Fruit fly (Drosophila melanogaster): ENCODE measurements around the gene mthl7.
A peak's percentile ranks its signal among the peaks of the same experiment; 100 is the strongest.

Gene mthl7

dm6 chr3L:8186627-8187396 lies 6.5 kb upstream of the mthl7 start, which contains the start of the genes ERR and Atg18a (continued):
- TF ChIP-seq CG12104 (GFP tag; optimal IDR thresholded peaks at IDR 0.05) (peak; percentile 58), Trl (optimal IDR thresholded peaks at IDR 0.05) (peak in 1 of 2 experiments; percentile 49), Trl (GFP tag; optimal IDR thresholded peaks at IDR 0.05) (peak; percentile 84), CG4617 (GFP tag; optimal IDR thresholded peaks at IDR 0.05; ENCODE audit: borderline replicate concordance) (peak; percentile 74), CG14667 (GFP tag; IDR thresholded peaks at IDR 0.05) (peak; percentile 89), CG7745 (tag; optimal IDR thresholded peaks at IDR 0.05) (no peak), CG8478 (optimal IDR thresholded peaks at IDR 0.05) (peak; percentile 76), Dbx (GFP tag; IDR thresholded peaks at IDR 0.05) (peak; percentile 86), dmrt11E (tag; optimal IDR thresholded peaks at IDR 0.05) (peak; percentile 74), CG14710 (tag; optimal IDR thresholded peaks at IDR 0.05) (peak; percentile 90), gsb-n (tag; optimal IDR thresholded peaks at IDR 0.05) (no peak), CG32532 (GFP tag; IDR thresholded peaks at IDR 0.05) (peak; percentile 90), tap (tag; optimal IDR thresholded peaks at IDR 0.05) (no peak), Gug (GFP tag; IDR thresholded peaks at IDR 0.05) (peak; percentile 93), dmrt99B (tag; optimal IDR thresholded peaks at IDR 0.05) (no peak), tgo (GFP tag; IDR thresholded peaks at IDR 0.05) (peak; percentile 85), ci (GFP tag; IDR thresholded peaks at IDR 0.05) (peak; percentile 82), Deaf1 (tag; optimal IDR thresholded peaks at IDR 0.05) (peak; percentile 28), ssp (GFP tag; IDR thresholded peaks at IDR 0.05) (peak; percentile 83), crol (GFP tag; IDR thresholded peaks at IDR 0.05) (no peak), Ada2b (GFP tag; IDR thresholded peaks at IDR 0.05) (peak; percentile 78), HHEX (GFP tag; optimal IDR thresholded peaks at IDR 0.05) (peak; percentile 11), Atf-2 (GFP tag; optimal IDR thresholded peaks at IDR 0.05) (peak; percentile 45), Bgb (GFP tag; IDR thresholded peaks at IDR 0.05; ENCODE audit: partially characterized antibody) (peak; percentile 34; the same call in 1 of the 2 replicates), Dref (GFP tag; IDR thresholded peaks at IDR 0.05) (peak; percentile 48; the same call in 1 of the 2 replicates), CG8290 (GFP tag; optimal IDR thresholded peaks at IDR 0.05) (peak; percentile 66), CG8290 (tag; optimal IDR thresholded peaks at IDR 0.05) (peak; percentile 38 to 80), Fer2 (tag; optimal IDR thresholded peaks at IDR 0.05) (peak; percentile 82), CG1233 (GFP tag; optimal IDR thresholded peaks at IDR 0.05) (peak; percentile 77), knrl (GFP tag; IDR thresholded peaks at IDR 0.05; ENCODE audit: partially characterized antibody) (peak; percentile 85), Hr39 (optimal IDR thresholded peaks at IDR 0.05) (no peak), CG31365 (tag; optimal IDR thresholded peaks at IDR 0.05) (peak; percentile 0), gfzf (GFP tag; optimal IDR thresholded peaks at IDR 0.05) (peak; percentile 11), CG11723 (GFP tag; optimal IDR thresholded peaks at IDR 0.05) (no peak), Dll (GFP tag; IDR thresholded peaks at IDR 0.05; ENCODE audit: partially characterized antibody) (peak; percentile 67), CG11696 (GFP tag; IDR thresholded peaks at IDR 0.05) (0 out of 2 replicates have a peak, but pooled peaks have one; percentile 13), CG43689 (GFP tag; IDR thresholded peaks at IDR 0.05) (peak; percentile 58), jing (GFP tag; optimal IDR thresholded peaks at IDR 0.05) (no peak), CG7271 (tag; optimal IDR thresholded peaks at IDR 0.05) (peak; percentile 39), sd (tag; optimal IDR thresholded peaks at IDR 0.05) (no peak), Eip74EF (GFP tag; optimal IDR thresholded peaks at IDR 0.05) (no peak), NC2α (GFP tag; optimal IDR thresholded peaks at IDR 0.05) (peak; percentile 57), fd96Cb (tag; optimal IDR thresholded peaks at IDR 0.05) (peak; percentile 77), wek (GFP tag; optimal IDR thresholded peaks at IDR 0.05) (no peak), so (GFP tag; IDR thresholded peaks at IDR 0.05) (0 out of 3 replicates have a peak, but pooled peaks have one; percentile 66), vvl (GFP tag; IDR thresholded peaks at IDR 0.05) (peak; percentile 85), bigmax (GFP tag; optimal IDR thresholded peaks at IDR 0.05) (no peak), cato (GFP tag; optimal IDR thresholded peaks at IDR 0.05; ENCODE audit: borderline replicate concordance) (peak; percentile 59), CG14050 (GFP tag; IDR thresholded peaks at IDR 0.05) (peak; percentile 70), CG34224 (GFP tag; IDR thresholded peaks at IDR 0.05; ENCODE audit: partially characterized antibody) (peak; percentile 65; the same call in 2 of the 3 replicates)
